Comparison of ENCODE assay signal across 1 fruit fly cellular context in the genomic region with DNA sequence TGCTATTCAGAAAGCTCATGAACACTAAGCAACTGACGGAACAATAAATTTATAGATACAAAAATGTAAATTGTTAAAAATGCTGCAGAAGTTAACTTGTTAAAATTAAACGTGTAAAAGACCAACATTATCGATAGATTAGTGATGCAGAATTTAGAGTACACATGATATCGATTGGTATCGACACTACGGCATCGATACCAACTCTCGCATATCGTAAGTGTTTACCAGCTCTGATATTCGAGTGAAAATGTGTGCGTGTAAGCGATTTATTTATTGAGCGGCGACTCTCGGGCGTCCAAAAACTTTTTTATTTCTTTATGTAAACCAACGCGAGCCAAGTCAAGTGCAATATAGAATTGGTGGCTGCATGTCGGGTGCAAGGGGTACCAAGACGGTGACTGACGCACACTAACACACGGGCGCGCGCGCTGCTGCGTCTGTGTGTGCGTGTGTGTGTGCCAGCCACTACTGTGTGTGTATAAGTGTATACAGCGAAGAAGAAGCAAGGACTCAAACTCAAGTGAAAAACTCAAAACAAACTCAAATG.
TF ChIP-seq lines count a peak whose summit lies in the region.

A gene (plus strand): TSS at position 20 of the 550 bp plus-strand sequence.

TF ChIP-seq in whole organism, embryonic, 481 proteins besides CTCF, POLR2A, EP300 and RAD21 (continued from another document and continues in another):
- TF ChIP-seq nerfin-2 (GFP tag; IDR thresholded peaks at IDR 0.05; lab: Robert Waterston, UW; ENCODE audit: partially characterized antibody): peak; percentile 92
- TF ChIP-seq CG3838 (GFP tag; optimal IDR thresholded peaks at IDR 0.05; lab: Kevin White, UChicago): no peak
- TF ChIP-seq unc-4 (GFP tag; IDR thresholded peaks at IDR 0.05; lab: Robert Waterston, UW; ENCODE audit: partially characterized antibody): peak; percentile 90
- TF ChIP-seq lilli (GFP tag; optimal IDR thresholded peaks at IDR 0.05; lab: Kevin White, UChicago): peak; percentile 31
- no peak for TF ChIP-seq CG3407 (GFP tag; optimal IDR thresholded peaks at IDR 0.05; lab: Kevin White, UChicago)
- peak; percentile 36 for TF ChIP-seq nom (GFP tag; optimal IDR thresholded peaks at IDR 0.05; lab: Kevin White, UChicago)
- no peak for TF ChIP-seq mam (GFP tag; optimal IDR thresholded peaks at IDR 0.05; lab: Kevin White, UChicago)
- no peak for TF ChIP-seq gcm (GFP tag; optimal IDR thresholded peaks at IDR 0.05; lab: Kevin White, UChicago)
- no peak for TF ChIP-seq NC2α (GFP tag; optimal IDR thresholded peaks at IDR 0.05; lab: Kevin White, UChicago)
- TF ChIP-seq Hmx (GFP tag; optimal IDR thresholded peaks at IDR 0.05; lab: Kevin White, UChicago): no peak
- no peak for TF ChIP-seq CG4404 (GFP tag; IDR thresholded peaks at IDR 0.05; lab: Robert Waterston, UW)
- no peak for TF ChIP-seq pfk (GFP tag; optimal IDR thresholded peaks at IDR 0.05; lab: Kevin White, UChicago)
- peak; percentile 12; the same call in 1 of the 2 replicates for TF ChIP-seq CG3847 (GFP tag; IDR thresholded peaks at IDR 0.05; lab: Robert Waterston, UW)
- no peak for TF ChIP-seq CG10959 (GFP tag; IDR thresholded peaks at IDR 0.05; lab: Robert Waterston, UW)
- no peak for TF ChIP-seq slou (GFP tag; optimal IDR thresholded peaks at IDR 0.05; lab: Kevin White, UChicago)
- no peak for TF ChIP-seq CG12299 (tag; optimal IDR thresholded peaks at IDR 0.05; lab: Kevin White, UChicago)
- TF ChIP-seq salm (tag; optimal IDR thresholded peaks at IDR 0.05; lab: Kevin White, UChicago): no peak
- TF ChIP-seq BtbVII (GFP tag; optimal IDR thresholded peaks at IDR 0.05; lab: Kevin White, UChicago): no peak
- TF ChIP-seq CG6254 (GFP tag; optimal IDR thresholded peaks at IDR 0.05; lab: Kevin White, UChicago): no peak
- peak; percentile 84 for TF ChIP-seq CG8478 (optimal IDR thresholded peaks at IDR 0.05; lab: Kevin White, UChicago)
- no peak for TF ChIP-seq Fer2 (tag; optimal IDR thresholded peaks at IDR 0.05; lab: Kevin White, UChicago)
- no peak for TF ChIP-seq CG11093 (GFP tag; IDR thresholded peaks at IDR 0.05; lab: Robert Waterston, UW)
- no peak for TF ChIP-seq bigmax (GFP tag; optimal IDR thresholded peaks at IDR 0.05; lab: Kevin White, UChicago)
- no peak for TF ChIP-seq Antp (GFP tag; optimal IDR thresholded peaks at IDR 0.05; lab: Kevin White, UChicago)
- TF ChIP-seq crc (GFP tag; optimal IDR thresholded peaks at IDR 0.05; lab: Kevin White, UChicago): no peak
- TF ChIP-seq CG16815 (GFP tag; optimal IDR thresholded peaks at IDR 0.05; lab: Kevin White, UChicago): no peak
- no peak for TF ChIP-seq sima (GFP tag; optimal IDR thresholded peaks at IDR 0.05; lab: Kevin White, UChicago)
- no peak for TF ChIP-seq CG1602 (GFP tag; optimal IDR thresholded peaks at IDR 0.05; lab: Kevin White, UChicago)
- TF ChIP-seq sna (GFP tag; IDR thresholded peaks at IDR 0.05; lab: Robert Waterston, UW; ENCODE audit: partially characterized antibody): peak; percentile 84
- no peak for TF ChIP-seq gsb-n (tag; optimal IDR thresholded peaks at IDR 0.05; lab: Kevin White, UChicago)
- TF ChIP-seq CG17612 (GFP tag; IDR thresholded peaks at IDR 0.05; lab: Robert Waterston, UW): no peak
- TF ChIP-seq Doc2 (GFP tag; IDR thresholded peaks at IDR 0.05; lab: Robert Waterston, UW): no peak
- TF ChIP-seq CG7928 (GFP tag; optimal IDR thresholded peaks at IDR 0.05; lab: Kevin White, UChicago): no peak
- TF ChIP-seq twi (tag; optimal IDR thresholded peaks at IDR 0.05; lab: Kevin White, UChicago): no peak
- TF ChIP-seq D (optimal IDR thresholded peaks at IDR 0.05; lab: Kevin White, UChicago): no peak
- TF ChIP-seq D (GFP tag; optimal IDR thresholded peaks at IDR 0.05; lab: Kevin White, UChicago): no peak
- no peak for TF ChIP-seq Side (GFP tag; optimal IDR thresholded peaks at IDR 0.05; lab: Kevin White, UChicago)
- peak; percentile 92 for TF ChIP-seq Dll (GFP tag; IDR thresholded peaks at IDR 0.05; lab: Robert Waterston, UW; ENCODE audit: partially characterized antibody)
- TF ChIP-seq NK7.1 (GFP tag; optimal IDR thresholded peaks at IDR 0.05; lab: Kevin White, UChicago): no peak
- no peak for TF ChIP-seq CG4707 (GFP tag; optimal IDR thresholded peaks at IDR 0.05; lab: Kevin White, UChicago)
- no peak for TF ChIP-seq Kr (GFP tag; optimal IDR thresholded peaks at IDR 0.05; lab: Kevin White, UChicago)
- peak; percentile 30 for TF ChIP-seq CG12391 (tag; optimal IDR thresholded peaks at IDR 0.05; lab: Kevin White, UChicago)
- no peak for TF ChIP-seq CG9817 (tag; optimal IDR thresholded peaks at IDR 0.05; lab: Kevin White, UChicago)
- peak; percentile 80 for TF ChIP-seq CG2129 (GFP tag; IDR thresholded peaks at IDR 0.05; lab: Robert Waterston, UW; ENCODE audit: partially characterized antibody)
- TF ChIP-seq aop (GFP tag; IDR thresholded peaks at IDR 0.05; lab: Robert Waterston, UW): no peak
- TF ChIP-seq CG4854 (GFP tag; optimal IDR thresholded peaks at IDR 0.05; lab: Kevin White, UChicago): no peak
- no peak for TF ChIP-seq toy (GFP tag; IDR thresholded peaks at IDR 0.05; lab: Robert Waterston, UW)
- TF ChIP-seq CG13894 (tag; optimal IDR thresholded peaks at IDR 0.05; lab: Kevin White, UChicago): no peak
- TF ChIP-seq CG2875 (GFP tag; optimal IDR thresholded peaks at IDR 0.05; lab: Kevin White, UChicago): no peak
- no peak for TF ChIP-seq maf-S (GFP tag; optimal IDR thresholded peaks at IDR 0.05; lab: Kevin White, UChicago)
- TF ChIP-seq Bdp1 (GFP tag; optimal IDR thresholded peaks at IDR 0.05; lab: Kevin White, UChicago): no peak
- no peak for TF ChIP-seq emc (GFP tag; optimal IDR thresholded peaks at IDR 0.05; lab: Kevin White, UChicago)
- TF ChIP-seq CHES-1-like (GFP tag; optimal IDR thresholded peaks at IDR 0.05; lab: Kevin White, UChicago): no peak
- peak; percentile 64 for TF ChIP-seq CG12659 (GFP tag; optimal IDR thresholded peaks at IDR 0.05; lab: Kevin White, UChicago)
- no peak for TF ChIP-seq CG17568 (GFP tag; optimal IDR thresholded peaks at IDR 0.05; lab: Kevin White, UChicago)
- peak; percentile 91 for TF ChIP-seq CG7963 (GFP tag; IDR thresholded peaks at IDR 0.05; lab: Robert Waterston, UW; ENCODE audit: partially characterized antibody)
- no peak for TF ChIP-seq nerfin-1 (tag; optimal IDR thresholded peaks at IDR 0.05; lab: Kevin White, UChicago)
- no peak for TF ChIP-seq CG4820 (GFP tag; optimal IDR thresholded peaks at IDR 0.05; lab: Kevin White, UChicago)
- no peak for TF ChIP-seq bab2 (GFP tag; optimal IDR thresholded peaks at IDR 0.05; lab: Kevin White, UChicago)
- TF ChIP-seq CG11504 (tag; optimal IDR thresholded peaks at IDR 0.05; lab: Kevin White, UChicago): peak; percentile 38
- TF ChIP-seq sug (tag; optimal IDR thresholded peaks at IDR 0.05; lab: Kevin White, UChicago): no peak
- peak; percentile 21 for TF ChIP-seq CoRest (tag; optimal IDR thresholded peaks at IDR 0.05; lab: Kevin White, UChicago)
- TF ChIP-seq CG17912 (GFP tag; optimal IDR thresholded peaks at IDR 0.05; lab: Kevin White, UChicago): no peak
- TF ChIP-seq CG1024 (GFP tag; IDR thresholded peaks at IDR 0.05; lab: Robert Waterston, UW): no peak
- peak; percentile 90 for TF ChIP-seq CG6791 (GFP tag; IDR thresholded peaks at IDR 0.05; lab: Robert Waterston, UW; ENCODE audit: partially characterized antibody)
- peak; percentile 31 for TF ChIP-seq Ets97D (GFP tag; optimal IDR thresholded peaks at IDR 0.05; lab: Kevin White, UChicago)
- no peak for TF ChIP-seq Blimp-1 (GFP tag; optimal IDR thresholded peaks at IDR 0.05; lab: Kevin White, UChicago)
- TF ChIP-seq nau (GFP tag; optimal IDR thresholded peaks at IDR 0.05; lab: Kevin White, UChicago): no peak
- no peak for TF ChIP-seq lola (GFP tag; optimal IDR thresholded peaks at IDR 0.05; lab: Kevin White, UChicago)
- peak; percentile 92 for TF ChIP-seq Hr39 (optimal IDR thresholded peaks at IDR 0.05; lab: Kevin White, UChicago)
- TF ChIP-seq CG6654 (GFP tag; optimal IDR thresholded peaks at IDR 0.05; lab: Kevin White, UChicago): no peak
- TF ChIP-seq bbx (GFP tag; IDR thresholded peaks at IDR 0.05; lab: Robert Waterston, UW; ENCODE audit: partially characterized antibody): peak; percentile 92
- no peak for TF ChIP-seq Dek (tag; optimal IDR thresholded peaks at IDR 0.05; lab: Kevin White, UChicago)
- TF ChIP-seq CG10147 (GFP tag; optimal IDR thresholded peaks at IDR 0.05; lab: Kevin White, UChicago): no peak
- TF ChIP-seq ap (GFP tag; IDR thresholded peaks at IDR 0.05; lab: Robert Waterston, UW): no peak
- TF ChIP-seq sim (GFP tag; IDR thresholded peaks at IDR 0.05; lab: Robert Waterston, UW): no peak
- no peak for TF ChIP-seq pros (GFP tag; optimal IDR thresholded peaks at IDR 0.05; lab: Kevin White, UChicago)
- TF ChIP-seq CG11085 (GFP tag; IDR thresholded peaks at IDR 0.05; lab: Robert Waterston, UW): no peak
- TF ChIP-seq knrl (GFP tag; IDR thresholded peaks at IDR 0.05; lab: Robert Waterston, UW; ENCODE audit: partially characterized antibody): peak; percentile 95
- TF ChIP-seq CG1832 (GFP tag; optimal IDR thresholded peaks at IDR 0.05; lab: Kevin White, UChicago): no peak
- TF ChIP-seq CG8290 (GFP tag; optimal IDR thresholded peaks at IDR 0.05; lab: Kevin White, UChicago): no peak
- TF ChIP-seq CG8290 (tag; optimal IDR thresholded peaks at IDR 0.05; lab: Kevin White, UChicago): no peak
- TF ChIP-seq trh (GFP tag; optimal IDR thresholded peaks at IDR 0.05; lab: Kevin White, UChicago): no peak
- TF ChIP-seq da (GFP tag; optimal IDR thresholded peaks at IDR 0.05; lab: Kevin White, UChicago): no peak
- no peak for TF ChIP-seq tx (GFP tag; optimal IDR thresholded peaks at IDR 0.05; lab: Kevin White, UChicago)
- TF ChIP-seq Hmr (GFP tag; optimal IDR thresholded peaks at IDR 0.05; lab: Kevin White, UChicago): no peak
- peak; percentile 29; the same call in 1 of the 3 replicates for TF ChIP-seq CG17361 (GFP tag; IDR thresholded peaks at IDR 0.05; lab: Robert Waterston, UW)
- TF ChIP-seq bsh (GFP tag; optimal IDR thresholded peaks at IDR 0.05; lab: Kevin White, UChicago): no peak
- peak; percentile 47 for TF ChIP-seq CG2120 (GFP tag; optimal IDR thresholded peaks at IDR 0.05; lab: Kevin White, UChicago)
- no peak for TF ChIP-seq NfI (GFP tag; optimal IDR thresholded peaks at IDR 0.05; lab: Kevin White, UChicago)
- peak; percentile 91 for TF ChIP-seq HLH4C (GFP tag; IDR thresholded peaks at IDR 0.05; lab: Robert Waterston, UW; ENCODE audit: partially characterized antibody)
- TF ChIP-seq row (GFP tag; IDR thresholded peaks at IDR 0.05; lab: Robert Waterston, UW): peak; percentile 27; the same call in 1 of the 3 replicates
- TF ChIP-seq Sry-β (GFP tag; optimal IDR thresholded peaks at IDR 0.05; lab: Kevin White, UChicago): no peak
- no peak for TF ChIP-seq Optix (GFP tag; IDR thresholded peaks at IDR 0.05; lab: Robert Waterston, UW)
- no peak for TF ChIP-seq tgo (GFP tag; IDR thresholded peaks at IDR 0.05; lab: Robert Waterston, UW)
- no peak for TF ChIP-seq gce (GFP tag; IDR thresholded peaks at IDR 0.05; lab: Robert Waterston, UW)
- no peak for TF ChIP-seq CG6813 (GFP tag; optimal IDR thresholded peaks at IDR 0.05; lab: Kevin White, UChicago)
- TF ChIP-seq gro (GFP tag; optimal IDR thresholded peaks at IDR 0.05; lab: Kevin White, UChicago): peak; percentile 21
- TF ChIP-seq ro (GFP tag; IDR thresholded peaks at IDR 0.05; lab: Robert Waterston, UW): no peak
- TF ChIP-seq CG14667 (GFP tag; IDR thresholded peaks at IDR 0.05; lab: Robert Waterston, UW): no peak
- no peak for TF ChIP-seq chn (GFP tag; optimal IDR thresholded peaks at IDR 0.05; lab: Kevin White, UChicago)
- peak; percentile 95 for TF ChIP-seq MESR4 (GFP tag; optimal IDR thresholded peaks at IDR 0.05; lab: Kevin White, UChicago)
- TF ChIP-seq CG16779 (GFP tag; IDR thresholded peaks at IDR 0.05; lab: Robert Waterston, UW): no peak
- TF ChIP-seq ranshi (GFP tag; IDR thresholded peaks at IDR 0.05; lab: Robert Waterston, UW): no peak
- no peak for TF ChIP-seq D19A (tag; optimal IDR thresholded peaks at IDR 0.05; lab: Kevin White, UChicago)
- no peak for TF ChIP-seq CG6689 (GFP tag; IDR thresholded peaks at IDR 0.05; lab: Robert Waterston, UW)
- no peak for TF ChIP-seq esg (GFP tag; conservative IDR thresholded peaks at IDR 0.05; lab: Robert Waterston, UW)
- no peak for TF ChIP-seq Dbx (GFP tag; IDR thresholded peaks at IDR 0.05; lab: Robert Waterston, UW)
- TF ChIP-seq CG10654 (GFP tag; optimal IDR thresholded peaks at IDR 0.05; lab: Kevin White, UChicago): no peak
- no peak for TF ChIP-seq fru (optimal IDR thresholded peaks at IDR 0.05; lab: Kevin White, UChicago)
- TF ChIP-seq CG34376 (GFP tag; optimal IDR thresholded peaks at IDR 0.05; lab: Kevin White, UChicago): peak; percentile 8
- TF ChIP-seq MTF-1 (GFP tag; optimal IDR thresholded peaks at IDR 0.05; lab: Kevin White, UChicago; ENCODE audit: borderline replicate concordance): no peak
- TF ChIP-seq CG11456 (GFP tag; IDR thresholded peaks at IDR 0.05; lab: Robert Waterston, UW): no peak
- TF ChIP-seq Usf (GFP tag; optimal IDR thresholded peaks at IDR 0.05; lab: Kevin White, UChicago): no peak
- no peak for TF ChIP-seq CG12219 (GFP tag; optimal IDR thresholded peaks at IDR 0.05; lab: Kevin White, UChicago)
- peak; percentile 72 for TF ChIP-seq Dp (GFP tag; optimal IDR thresholded peaks at IDR 0.05; lab: Kevin White, UChicago)
- TF ChIP-seq Elba2 (GFP tag; optimal IDR thresholded peaks at IDR 0.05; lab: Kevin White, UChicago): no peak
- no peak for TF ChIP-seq Ssrp (tag; optimal IDR thresholded peaks at IDR 0.05; lab: Kevin White, UChicago)
- no peak for TF ChIP-seq CG18262 (tag; optimal IDR thresholded peaks at IDR 0.05; lab: Kevin White, UChicago)
- TF ChIP-seq CG6765 (GFP tag; optimal IDR thresholded peaks at IDR 0.05; lab: Kevin White, UChicago): no peak
- TF ChIP-seq CG7786 (GFP tag; optimal IDR thresholded peaks at IDR 0.05; lab: Kevin White, UChicago): no peak
- no peak for TF ChIP-seq dysf (GFP tag; IDR thresholded peaks at IDR 0.05; lab: Robert Waterston, UW)
- no peak for TF ChIP-seq CG1233 (GFP tag; optimal IDR thresholded peaks at IDR 0.05; lab: Kevin White, UChicago)
- TF ChIP-seq phol (tag; optimal IDR thresholded peaks at IDR 0.05; lab: Kevin White, UChicago): peak; percentile 31
- no peak for TF ChIP-seq CG7357 (GFP tag; IDR thresholded peaks at IDR 0.05; lab: Robert Waterston, UW)
- TF ChIP-seq schlank (tag; optimal IDR thresholded peaks at IDR 0.05; lab: Kevin White, UChicago): no peak
- no peak for TF ChIP-seq jumu (GFP tag; optimal IDR thresholded peaks at IDR 0.05; lab: Kevin White, UChicago)
- TF ChIP-seq CG14860 (GFP tag; IDR thresholded peaks at IDR 0.05; lab: Robert Waterston, UW; ENCODE audit: partially characterized antibody): peak; percentile 87
- no peak for TF ChIP-seq repo (GFP tag; optimal IDR thresholded peaks at IDR 0.05; lab: Kevin White, UChicago)
- no peak for TF ChIP-seq Lhr (GFP tag; optimal IDR thresholded peaks at IDR 0.05; lab: Kevin White, UChicago)
